Worm (Caenorhabditis elegans) whole organism, young adult: ENCODE data around the gene W09B6.4.

Source experiments
- D2030.7 ChIP-seq: fragments of 200-800 bp; sonication (Bioruptor generic); IDR thresholded peaks from 2 replicates; pipeline ENCODE4 v1.3.6; 2022; ENCODE audit warnings: missing genetic modification reagents, missing genetic modification characterization, missing compliant biosample characterization
- F23B12.7 ChIP-seq: sonication (generic microtip); optimal IDR thresholded peaks from 2 replicates; lab custom pipeline; 2017; ENCODE audit warnings: missing genetic modification characterization, mild to moderate bottlenecking, missing compliant biosample characterization, antibody characterized with exemption, moderate library complexity; ENCODE audit not compliant: insufficient read depth
- F49E8.2 ChIP-seq: sonication (generic microtip); optimal IDR thresholded peaks from 3 replicates; lab custom pipeline; 2017; ENCODE audit warnings: missing genetic modification characterization, mild to moderate bottlenecking, missing compliant biosample characterization, antibody characterized with exemption, moderate library complexity; ENCODE audit not compliant: insufficient read depth
- K11D2.4 ChIP-seq: fragments of 200-800 bp; sonication (Bioruptor generic); IDR thresholded peaks from 2 replicates; pipeline ENCODE4 v1.3.6; 2022; ENCODE audit warnings: missing genetic modification reagents, missing genetic modification characterization, missing compliant biosample characterization
- K12H6.12 ChIP-seq: fragments of 200-800 bp; sonication (Bioruptor generic); optimal IDR thresholded peaks from 2 replicates; lab custom pipeline; 2018; ENCODE audit warnings: mild to moderate bottlenecking, missing genetic modification characterization, missing compliant biosample characterization
- Y53G8AR.9 ChIP-seq: fragments of 200-800 bp; sonication (Bioruptor generic); conservative IDR thresholded peaks from 2 replicates; pipeline ENCODE4 v1.3.6; 2022; ENCODE audit warnings: missing genetic modification reagents, missing genetic modification characterization, missing compliant biosample characterization
- ama-1 ChIP-seq, 3 experiments: fragments of 150-350 bp in 1 of 3; sonication (generic microtip) in 2 of 3; optimal IDR thresholded peaks; 2 replicates each; lab custom pipeline; 2014 to 2018; ENCODE audit warnings: missing biosample characterization in 2 of 3, missing genetic modification characterization in 2 of 3, missing genetic modification reagents in 2 of 3
- athp-1 ChIP-seq: sonication (generic microtip); optimal IDR thresholded peaks from 2 replicates; lab custom pipeline; 2017; ENCODE audit warnings: mild to moderate bottlenecking, missing genetic modification characterization, missing compliant biosample characterization
- attf-3 ChIP-seq: fragments of 200-800 bp; sonication (Bioruptor generic); conservative IDR thresholded peaks from 2 replicates; pipeline ENCODE4 v1.3.6; 2022; ENCODE audit warnings: missing genetic modification reagents, missing genetic modification characterization, missing compliant biosample characterization
- attf-5 ChIP-seq: fragments of 200-800 bp; sonication (Bioruptor generic); optimal IDR thresholded peaks from 2 replicates; lab custom pipeline; 2018; ENCODE audit warnings: mild to moderate bottlenecking, missing genetic modification characterization, missing compliant biosample characterization
- bed-2 ChIP-seq: fragments of 200-800 bp; sonication (Bioruptor generic); IDR thresholded peaks from 2 replicates; pipeline ENCODE4 v1.3.6; 2022; ENCODE audit warnings: missing genetic modification reagents, missing genetic modification characterization, missing compliant biosample characterization
- ccch-3 ChIP-seq: fragments of 200-800 bp; sonication (Bioruptor generic); optimal IDR thresholded peaks from 2 replicates; lab custom pipeline; 2018; ENCODE audit warnings: mild to moderate bottlenecking, missing genetic modification characterization, missing compliant biosample characterization
- cebp-1 ChIP-seq, 2 experiments: fragments of 200-800 bp in 1 of 2; sonication (Bioruptor generic) in 1 of 2; sonication (generic microtip) in 1 of 2; IDR thresholded peaks in 1 of 2; optimal IDR thresholded peaks in 1 of 2; 2 replicates each; pipeline versions ENCODE4 v1.3.6 to Lab custom; 2017 to 2022; ENCODE audit warnings: missing compliant biosample characterization in 2 of 2, missing genetic modification characterization in 2 of 2, mild to moderate bottlenecking in 1 of 2, missing genetic modification reagents in 1 of 2, moderate library complexity in 1 of 2
- cebp-2 ChIP-seq: fragments of 200-800 bp; sonication (Bioruptor generic); IDR thresholded peaks from 2 replicates; pipeline ENCODE4 v1.3.6; 2022; ENCODE audit warnings: missing genetic modification characterization, missing compliant biosample characterization
- ceh-27 ChIP-seq: fragments of 200-800 bp; sonication (Bioruptor generic); optimal IDR thresholded peaks from 2 replicates; lab custom pipeline; 2018; ENCODE audit warnings: mild to moderate bottlenecking, missing genetic modification characterization, moderate library complexity, missing compliant biosample characterization
- chd-7 ChIP-seq: sonication (generic microtip); optimal IDR thresholded peaks from 2 replicates; lab custom pipeline; 2016; ENCODE audit warnings: mild to moderate bottlenecking, missing genetic modification characterization, moderate library complexity, missing compliant biosample characterization
- dox-1 ChIP-seq: fragments of 200-800 bp; sonication (Bioruptor generic); IDR thresholded peaks from 2 replicates; pipeline ENCODE4 v1.3.6; 2022; ENCODE audit warnings: missing genetic modification reagents, missing genetic modification characterization, missing compliant biosample characterization
- egrh-3 ChIP-seq: fragments of 200-800 bp; sonication (Bioruptor generic); IDR thresholded peaks from 2 replicates; pipeline ENCODE4 v1.3.6; 2022; ENCODE audit warnings: missing genetic modification reagents, missing genetic modification characterization, missing compliant biosample characterization
- ekl-4 ChIP-seq: fragments of 200-800 bp; sonication (Bioruptor generic); IDR thresholded peaks from 2 replicates; pipeline ENCODE4 v1.3.6; 2022; ENCODE audit warnings: missing genetic modification reagents, missing genetic modification characterization, missing compliant biosample characterization
- ets-4 ChIP-seq: fragments of 200-800 bp; sonication (Bioruptor generic); optimal IDR thresholded peaks from 2 replicates; lab custom pipeline; 2018; ENCODE audit warnings: mild to moderate bottlenecking, missing genetic modification characterization, missing compliant biosample characterization
- gei-17 ChIP-seq: fragments of 200-800 bp; sonication (Bioruptor generic); optimal IDR thresholded peaks from 2 replicates; lab custom pipeline; 2018; ENCODE audit warnings: mild to moderate bottlenecking, missing genetic modification characterization, missing compliant biosample characterization
- hlh-26 ChIP-seq: fragments of 200-800 bp; sonication (Bioruptor generic); conservative IDR thresholded peaks from 2 replicates; pipeline ENCODE4 v1.3.6; 2022; ENCODE audit warnings: missing genetic modification reagents, missing genetic modification characterization, missing compliant biosample characterization
- hmg-1.2 ChIP-seq: fragments of 200-800 bp; sonication (Bioruptor generic); IDR thresholded peaks from 2 replicates; pipeline ENCODE4 v1.3.6; 2022; ENCODE audit warnings: missing genetic modification reagents, missing genetic modification characterization, missing compliant biosample characterization
- hrde-1 ChIP-seq: sonication (generic microtip); optimal IDR thresholded peaks from 2 replicates; lab custom pipeline; 2016; ENCODE audit warnings: missing genetic modification characterization, mild to moderate bottlenecking, missing compliant biosample characterization, moderate library complexity, missing genotype, missing genetic modification reagents, borderline replicate concordance
- hsf-1 ChIP-seq: fragments of 200-800 bp; sonication (Bioruptor generic); IDR thresholded peaks from 2 replicates; pipeline ENCODE4 v1.3.6; 2022; ENCODE audit warnings: missing genetic modification reagents, missing genetic modification characterization, missing compliant biosample characterization
- lin-35 ChIP-seq, 3 experiments: fragments of 150-350 bp in 2 of 3; sonication (generic microtip) in 1 of 3; optimal IDR thresholded peaks; 2 replicates each; lab custom pipeline; 2014 to 2018; ENCODE audit warnings: missing biosample characterization in 3 of 3, missing genetic modification characterization in 3 of 3, missing genetic modification reagents in 3 of 3
- madf-10 ChIP-seq: sonication (generic microtip); optimal IDR thresholded peaks from 2 replicates; lab custom pipeline; 2016; ENCODE audit warnings: mild to moderate bottlenecking, missing genetic modification characterization, missing compliant biosample characterization
- madf-3 ChIP-seq: fragments of 200-800 bp; sonication (Bioruptor generic); IDR thresholded peaks from 2 replicates; pipeline ENCODE4 v1.3.6; 2022; ENCODE audit warnings: missing genetic modification reagents, missing genetic modification characterization, missing compliant biosample characterization
- madf-8 ChIP-seq: fragments of 200-800 bp; sonication (Bioruptor generic); conservative IDR thresholded peaks from 2 replicates; pipeline ENCODE4 v1.3.6; 2022; ENCODE audit warnings: missing genetic modification reagents, missing genetic modification characterization, missing compliant biosample characterization
- mcd-1 ChIP-seq: fragments of 200-800 bp; sonication (Bioruptor generic); IDR thresholded peaks from 2 replicates; pipeline ENCODE4 v1.3.6; 2022; ENCODE audit warnings: missing genetic modification reagents, missing genetic modification characterization, missing compliant biosample characterization
- mel-28 ChIP-seq: sonication (generic microtip); optimal IDR thresholded peaks from 2 replicates; lab custom pipeline; 2016; ENCODE audit warnings: borderline replicate concordance, mild to moderate bottlenecking, missing genetic modification characterization, missing compliant biosample characterization
- nhr-80 ChIP-seq: sonication (generic microtip); optimal IDR thresholded peaks from 2 replicates; lab custom pipeline; 2016; ENCODE audit warnings: missing genetic modification characterization, missing compliant biosample characterization
- pbrm-1 ChIP-seq: fragments of 200-800 bp; sonication (Bioruptor generic); IDR thresholded peaks from 2 replicates; pipeline ENCODE4 v1.3.6; 2022; ENCODE audit warnings: missing genetic modification reagents, missing genetic modification characterization, missing compliant biosample characterization
- repo-1 ChIP-seq: sonication (generic microtip); optimal IDR thresholded peaks from 2 replicates; lab custom pipeline; 2017; ENCODE audit warnings: mild to moderate bottlenecking, missing genetic modification characterization, missing compliant biosample characterization
- snpc-3.4 ChIP-seq: sonication (generic microtip); optimal IDR thresholded peaks from 2 replicates; lab custom pipeline; 2017; ENCODE audit warnings: missing genetic modification characterization, mild to moderate bottlenecking, missing compliant biosample characterization, antibody characterized with exemption, moderate library complexity, missing genotype, missing genetic modification reagents
- tlf-1 ChIP-seq: fragments of 200-800 bp; sonication (Bioruptor generic); optimal IDR thresholded peaks from 2 replicates; lab custom pipeline; 2018; ENCODE audit warnings: mild to moderate bottlenecking, missing genetic modification characterization, missing compliant biosample characterization
- unc-130 ChIP-seq: sonication (generic microtip); optimal IDR thresholded peaks from 2 replicates; lab custom pipeline; 2016; ENCODE audit warnings: missing genetic modification reagents, missing genetic modification characterization, missing compliant biosample characterization
- unc-62 ChIP-seq: fragments of 150-350 bp; optimal IDR thresholded peaks from 2 replicates; lab custom pipeline; 2014; ENCODE audit warnings: missing biosample characterization, missing genetic modification reagents, missing genetic modification characterization
- ztf-22 ChIP-seq: fragments of 200-800 bp; sonication (Bioruptor generic); optimal IDR thresholded peaks from 2 replicates; lab custom pipeline; 2018; ENCODE audit warnings: mild to moderate bottlenecking, missing genetic modification characterization, moderate library complexity, missing compliant biosample characterization
- ztf-25 ChIP-seq: fragments of 200-800 bp; sonication (Bioruptor generic); IDR thresholded peaks from 2 replicates; pipeline ENCODE4 v1.3.6; 2022; ENCODE audit warnings: missing genetic modification reagents, missing genetic modification characterization, missing compliant biosample characterization
- ztf-28 ChIP-seq: fragments of 200-800 bp; sonication (Bioruptor generic); IDR thresholded peaks from 2 replicates; pipeline ENCODE4 v1.3.6; 2022; ENCODE audit warnings: missing genetic modification reagents, missing genetic modification characterization, missing compliant biosample characterization
- ztf-6 ChIP-seq: fragments of 200-800 bp; sonication (Bioruptor generic); IDR thresholded peaks from 2 replicates; pipeline ENCODE4 v1.3.6; 2022; ENCODE audit warnings: missing genetic modification reagents, missing genetic modification characterization, missing compliant biosample characterization

Gene W09B6.4

DNA sequence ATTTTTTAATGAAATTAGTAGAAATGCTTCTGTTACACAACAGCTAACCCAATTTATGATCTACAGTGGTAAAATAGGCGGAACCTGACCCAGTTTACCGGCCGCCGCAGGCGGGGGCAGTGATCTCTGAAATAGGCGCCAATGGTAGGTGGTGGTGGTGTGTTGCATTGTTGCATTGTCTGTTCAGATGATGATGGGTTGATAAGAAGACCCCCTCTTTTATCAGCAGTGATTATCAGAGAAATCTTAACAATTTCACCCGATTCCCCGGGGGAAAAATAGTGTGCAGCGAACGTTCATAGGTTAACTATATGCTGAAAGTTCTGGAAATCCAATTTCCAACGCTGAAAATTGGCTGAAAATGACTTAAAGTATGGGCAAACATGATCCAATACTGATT is 2.0 kb downstream of the W09B6.4 start:
- TF ChIP-seq repo-1 (no peak), ets-4 (GFP tag; lab: Kevin White, UChicago) (no peak), mcd-1 (0 out of 2 replicates have a peak, but pooled peaks have one; percentile 12), attf-5 (no peak), nhr-80 (peak; percentile 55), dox-1 (peak; percentile 9; the same call in 1 of the 2 replicates), ekl-4 (no peak), ccch-3 (no peak), ama-1 (optimal IDR thresholded peaks at IDR 0.05; lab: Kevin White, UChicago) (no peak), ama-1 (GFP tag; optimal IDR thresholded peaks at IDR 0.05; lab: Kevin White, UChicago) (no peak), gei-17 (no peak), F23B12.7 (tag; lab: Kevin White, UChicago) (no peak), hrde-1 (no peak), chd-7 (tag; lab: Kevin White, UChicago) (no peak)

DNA sequence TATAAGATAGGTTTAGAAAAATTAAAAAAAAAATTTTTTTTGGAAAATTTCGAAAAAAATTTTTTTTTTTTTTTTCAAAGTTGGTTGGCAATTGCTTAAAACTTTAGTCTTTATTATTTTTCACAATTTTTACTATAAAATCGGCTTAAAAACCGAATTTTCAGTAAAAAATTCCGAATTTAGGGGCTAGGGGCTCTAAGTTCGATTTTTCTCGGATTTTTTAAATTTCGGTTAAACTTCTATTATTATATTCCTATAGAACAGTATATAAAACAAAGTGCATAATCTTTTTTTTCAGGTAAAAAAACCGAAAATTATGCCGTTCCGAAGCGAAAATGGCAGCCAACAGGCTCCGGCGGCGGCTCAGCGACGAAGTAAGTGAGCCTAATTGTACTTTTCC is 4.2 kb downstream of the W09B6.4 start, which contains the start of gene pod-2:
Gene pod-2 (plus strand): TSS at position 301 of the 400 bp plus-strand sequence.
- TF ChIP-seq ztf-22 (GFP tag; lab: Kevin White, UChicago) = no peak
- TF ChIP-seq lin-35 (GFP tag; optimal IDR thresholded peaks at IDR 0.05; lab: Kevin White, UChicago) = no peak
- no peak for TF ChIP-seq hlh-26
- TF ChIP-seq gei-17 = no peak
- TF ChIP-seq mel-28 (tag; lab: Kevin White, UChicago) = no peak
- TF ChIP-seq ztf-25 (GFP tag; lab: Robert Waterston, UW) = no peak
- no peak for TF ChIP-seq cebp-2 (GFP tag; lab: Robert Waterston, UW)
- no peak for TF ChIP-seq hmg-1.2 (GFP tag; lab: Robert Waterston, UW)
- TF ChIP-seq snpc-3.4 (tag; lab: Kevin White, UChicago) = no peak
- TF ChIP-seq unc-62 (GFP tag; lab: Kevin White, UChicago) = no peak
- TF ChIP-seq cebp-1 (GFP tag; IDR thresholded peaks at IDR 0.05; lab: Robert Waterston, UW) = no peak
- no peak for TF ChIP-seq cebp-1 (tag; optimal IDR thresholded peaks at IDR 0.05; lab: Kevin White, UChicago)
- no peak for TF ChIP-seq bed-2 (GFP tag; lab: Robert Waterston, UW)
- TF ChIP-seq ztf-6 = no peak
- TF ChIP-seq hsf-1 (GFP tag; lab: Robert Waterston, UW) = no peak

DNA sequence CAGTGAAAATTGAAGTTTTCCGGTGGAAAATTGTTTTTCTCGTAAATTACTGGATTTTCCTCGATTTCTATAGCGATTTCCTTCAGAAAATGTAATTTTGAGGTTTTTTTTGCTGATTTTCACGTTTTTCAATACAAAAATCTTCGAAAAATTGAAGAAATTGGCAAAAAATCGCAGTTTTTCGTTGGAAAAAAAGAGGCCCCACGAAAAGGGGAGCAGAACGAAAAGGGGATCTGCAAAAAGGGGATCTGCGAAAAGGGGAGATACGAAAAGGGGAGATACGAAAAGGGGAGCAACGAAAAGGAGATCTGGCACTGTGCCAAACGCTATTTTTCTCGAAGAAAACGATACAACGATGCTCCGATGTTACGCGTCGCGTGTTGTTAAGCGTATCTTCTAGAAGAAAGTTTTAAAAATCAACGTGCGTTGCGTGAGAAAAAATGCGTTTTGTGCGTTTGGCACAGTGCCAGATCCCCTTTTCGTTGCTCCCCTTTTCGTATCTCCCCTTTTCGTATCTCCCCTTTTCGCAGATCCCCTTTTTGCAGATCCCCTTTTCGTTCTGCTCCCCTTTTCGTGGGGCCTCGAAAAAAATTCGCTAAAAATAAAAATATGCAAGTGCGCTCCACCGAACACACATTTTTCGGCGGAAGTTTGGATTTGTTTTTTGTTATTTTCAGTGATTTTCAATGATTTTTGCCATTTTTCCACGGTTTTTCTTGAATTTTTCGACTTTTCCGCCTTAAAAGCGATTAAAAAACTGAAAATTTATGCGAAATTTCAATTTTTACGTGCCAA is 6.1 kb downstream of the W09B6.4 start:
- TF ChIP-seq madf-8 (GFP tag; lab: Robert Waterston, UW) = 0 out of 2 replicates have a peak, but pooled peaks have one; percentile 25
- TF ChIP-seq F49E8.2 (tag; lab: Kevin White, UChicago) = peak; percentile 11
- TF ChIP-seq unc-130 (GFP tag; lab: Kevin White, UChicago) = peak; percentile 46
- TF ChIP-seq ekl-4 = peak; percentile 46; the same call in 1 of the 2 replicates
- TF ChIP-seq Y53G8AR.9 (GFP tag; lab: Robert Waterston, UW) = peak; percentile 67; the same call in 1 of the 2 replicates
- peak; percentile 77 for TF ChIP-seq attf-3
- peak; percentile 90 for TF ChIP-seq ztf-28
- TF ChIP-seq cebp-1 (GFP tag; IDR thresholded peaks at IDR 0.05; lab: Robert Waterston, UW) = peak; percentile 65
- peak; percentile 35 for TF ChIP-seq cebp-1 (tag; optimal IDR thresholded peaks at IDR 0.05; lab: Kevin White, UChicago)
- TF ChIP-seq K11D2.4 (GFP tag; lab: Robert Waterston, UW) = peak; percentile 60
- TF ChIP-seq attf-5 = peak; percentile 52
- peak; percentile 0 for TF ChIP-seq athp-1 (tag; lab: Kevin White, UChicago)
- peak; percentile 21 for TF ChIP-seq madf-10 (tag; lab: Kevin White, UChicago)
- TF ChIP-seq hsf-1 (GFP tag; lab: Robert Waterston, UW) = peak; percentile 90
- TF ChIP-seq pbrm-1 (GFP tag; lab: Robert Waterston, UW) = peak; percentile 83
- peak; percentile 68; the same call in 1 of the 2 replicates for TF ChIP-seq ztf-25 (GFP tag; lab: Robert Waterston, UW)
- peak; percentile 50 for TF ChIP-seq ceh-27 (GFP tag; lab: Kevin White, UChicago)
- TF ChIP-seq tlf-1 = peak; percentile 3
- peak; percentile 66 for TF ChIP-seq egrh-3 (GFP tag; lab: Robert Waterston, UW)
- peak; percentile 23 for TF ChIP-seq hmg-1.2 (GFP tag; lab: Robert Waterston, UW)
- TF ChIP-seq madf-3 = peak; percentile 84; the same call in 1 of the 2 replicates
- peak; percentile 42 for TF ChIP-seq K12H6.12
- peak; percentile 95 for TF ChIP-seq dox-1
- TF ChIP-seq D2030.7 (GFP tag; lab: Robert Waterston, UW) = peak; percentile 99
